Worm (Caenorhabditis elegans): ENCODE measurements around the gene T27F7.12.

DNA sequence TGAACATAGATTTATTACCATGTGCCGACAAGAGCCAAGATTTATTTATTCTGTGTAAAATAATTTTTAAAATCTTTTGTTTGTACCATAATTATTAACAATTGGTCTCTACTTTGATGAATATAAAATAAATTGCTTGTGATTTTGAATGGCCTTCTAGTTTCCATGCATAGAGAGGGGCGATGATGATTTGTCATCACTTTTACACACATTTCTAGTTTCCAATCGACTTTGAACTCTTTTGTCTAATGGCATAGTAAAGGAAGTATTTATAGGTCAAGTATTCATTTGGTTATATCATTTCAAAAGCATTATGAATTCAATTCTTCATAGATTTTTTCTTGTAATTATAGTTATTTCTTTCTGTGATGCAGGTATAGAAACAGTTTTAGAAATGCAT, 13.8 kb downstream of the T27F7.12 start, which contains the start of gene F59A6.10:
- TF ChIP-seq unc-62 (GFP tag; optimal IDR thresholded peaks at IDR 0.05), result no peak
- TF ChIP-seq snpc-4 (tag; optimal IDR thresholded peaks at IDR 0.05), result no peak
- TF ChIP-seq lsy-2 (tag; optimal IDR thresholded peaks at IDR 0.05), result no peak

Data from whole organism, L2 larva.